Worm (Caenorhabditis elegans) whole organism, L1 larva: Measurements from ENCODE around the gene mog-4.

Experiments used
- alr-1 ChIP-seq: fragments of 200-800 bp; sonication (Bioruptor generic); optimal IDR thresholded peaks from 2 replicates; lab custom pipeline; 2018; ENCODE audit warnings: borderline replicate concordance, mild to moderate bottlenecking, missing genetic modification characterization, missing compliant biosample characterization
- ama-1 ChIP-seq: fragments of 150-350 bp; optimal IDR thresholded peaks from 2 replicates; lab custom pipeline; 2014
- egl-27 ChIP-seq, 2 experiments: fragments of 150-350 bp in 1 of 2; sonication (generic microtip); optimal IDR thresholded peaks; 3 replicates each; lab custom pipeline; 2017 to 2018; ENCODE audit warnings: missing biosample characterization in 2 of 2, missing genetic modification characterization in 2 of 2, missing genetic modification reagents in 2 of 2
- nhr-11 ChIP-seq: fragments of 150-350 bp; optimal IDR thresholded peaks from 2 replicates; lab custom pipeline; 2014; ENCODE audit warnings: missing biosample characterization, missing genetic modification characterization

DNA sequence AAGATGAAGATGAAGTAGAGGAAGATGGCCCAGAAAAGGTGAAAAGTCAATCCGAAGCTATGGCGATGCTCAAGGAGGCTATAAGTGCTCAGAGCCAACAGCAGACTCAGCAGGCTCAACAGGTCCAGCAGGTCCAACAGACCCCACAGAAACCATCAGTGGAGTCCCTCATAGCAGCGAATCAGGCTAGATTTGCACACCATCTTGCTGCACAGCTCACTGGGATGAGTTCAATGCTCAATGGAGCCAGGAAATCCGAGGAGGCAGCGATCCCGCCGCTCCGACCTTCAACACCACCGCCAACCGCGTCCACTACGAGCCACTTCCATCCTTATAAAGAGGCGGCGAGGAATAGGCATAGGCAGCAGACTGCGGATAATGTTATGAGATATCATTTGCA is 13.4 kb upstream of the mog-4 start:
- no peak for TF ChIP-seq ama-1 (lab: Kevin White, UChicago)
- no peak for TF ChIP-seq alr-1 (tag; lab: Kevin White, UChicago)
- no peak for TF ChIP-seq nhr-11 (tag; lab: Kevin White, UChicago)
- no peak for TF ChIP-seq egl-27 (tag; optimal IDR thresholded peaks at IDR 0.05; lab: Kevin White, UChicago)
